Fruit fly (Drosophila melanogaster) Kc167 (cell line): ENCODE data around the gene CG10510.

Experiments used
- Myc ChIP-seq: fragments of >200 bp; optimal IDR thresholded peaks from 2 replicates; lab custom pipeline; 2017; ENCODE audit warnings: missing external identifiers
- Sin3A ChIP-seq: fragments of >200 bp; optimal IDR thresholded peaks from 2 replicates; lab custom pipeline; 2018; ENCODE audit warnings: missing external identifiers
- h ChIP-seq: fragments of >200 bp; optimal IDR thresholded peaks from 3 replicates; lab custom pipeline; 2018; ENCODE audit warnings: missing external identifiers
- insv ChIP-seq: fragments of >200 bp; optimal IDR thresholded peaks from 3 replicates; lab custom pipeline; 2018; ENCODE audit warnings: missing external identifiers
- psq ChIP-seq: fragments of >200 bp; optimal IDR thresholded peaks from 2 replicates; lab custom pipeline; 2017; ENCODE audit warnings: missing external identifiers
- ttk ChIP-seq: sonication (Bioruptor generic); optimal IDR thresholded peaks from 2 replicates; lab custom pipeline; 2017; ENCODE audit warnings: missing external identifiers

The CG10510 gene

DNA sequence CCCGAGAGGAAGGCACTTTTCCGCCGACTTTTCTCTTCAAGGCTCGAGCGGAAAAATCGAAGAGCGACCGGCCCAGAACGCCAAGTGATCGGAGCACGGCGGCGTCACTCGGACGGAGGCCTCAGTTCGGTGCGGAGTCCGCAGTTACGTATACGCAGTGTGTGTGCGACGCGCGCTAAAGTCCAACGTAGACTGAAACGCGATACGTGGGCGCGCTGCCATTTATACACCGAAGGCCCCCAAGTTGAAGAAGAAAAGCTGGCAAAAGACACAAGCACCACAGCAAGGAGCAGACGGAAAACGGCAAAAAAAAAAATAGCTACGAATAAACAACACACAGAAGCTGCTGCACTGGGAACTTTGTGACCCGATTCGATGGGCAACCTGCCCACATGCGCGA is 16.7 kb downstream of the CG10510 start, which contains the start of gene CG42337:
Gene CG42337, minus strand, starts transcription at position 194 of the 400 bp plus-strand sequence.
- no peak for TF ChIP-seq h (lab: Kevin White, UChicago)
- no peak for TF ChIP-seq psq (lab: Kevin White, UChicago)
- no peak for TF ChIP-seq insv (lab: Kevin White, UChicago)
- no peak for TF ChIP-seq ttk (lab: Kevin White, UChicago)
- TF ChIP-seq Myc (lab: Kevin White, UChicago) = no peak
- TF ChIP-seq Sin3A (lab: Kevin White, UChicago) = no peak

dm6 chr3L:21192024-21192423 is 17.9 kb downstream of the CG10510 start:
- TF ChIP-seq Sin3A (lab: Kevin White, UChicago) (no peak), h (lab: Kevin White, UChicago) (no peak), ttk (lab: Kevin White, UChicago) (no peak), Myc (lab: Kevin White, UChicago) (no peak), psq (lab: Kevin White, UChicago) (no peak), insv (lab: Kevin White, UChicago) (no peak)

- TF ChIP-seq psq (lab: Kevin White, UChicago) (no peak), insv (lab: Kevin White, UChicago) (no peak)
Observed at dm6 chr3L:21186487-21186886, 23.4 kb downstream of the CG10510 start.

- TF ChIP-seq psq (lab: Kevin White, UChicago) = no peak
- TF ChIP-seq Myc (lab: Kevin White, UChicago) = no peak
- no peak for TF ChIP-seq insv (lab: Kevin White, UChicago)
- no peak for TF ChIP-seq h (lab: Kevin White, UChicago)
- no peak for TF ChIP-seq ttk (lab: Kevin White, UChicago)
- TF ChIP-seq Sin3A (lab: Kevin White, UChicago) = no peak
Observed at dm6 chr3L:21185622-21186021, 24.3 kb downstream of the CG10510 start.

dm6 chr3L:21176935-21177581 is 32.8 kb downstream of the CG10510 start:
- TF ChIP-seq psq (lab: Kevin White, UChicago) (no peak), Sin3A (lab: Kevin White, UChicago) (no peak), h (lab: Kevin White, UChicago) (no peak), insv (lab: Kevin White, UChicago) (no peak), Myc (lab: Kevin White, UChicago) (no peak), ttk (lab: Kevin White, UChicago) (no peak)

- TF ChIP-seq insv (lab: Kevin White, UChicago) (no peak), h (lab: Kevin White, UChicago) (no peak), Myc (lab: Kevin White, UChicago) (no peak), psq (lab: Kevin White, UChicago) (no peak), Sin3A (lab: Kevin White, UChicago) (no peak), ttk (lab: Kevin White, UChicago) (no peak)
Observed at dm6 chr3L:21176276-21176934, 33.5 kb downstream of the CG10510 start.

DNA sequence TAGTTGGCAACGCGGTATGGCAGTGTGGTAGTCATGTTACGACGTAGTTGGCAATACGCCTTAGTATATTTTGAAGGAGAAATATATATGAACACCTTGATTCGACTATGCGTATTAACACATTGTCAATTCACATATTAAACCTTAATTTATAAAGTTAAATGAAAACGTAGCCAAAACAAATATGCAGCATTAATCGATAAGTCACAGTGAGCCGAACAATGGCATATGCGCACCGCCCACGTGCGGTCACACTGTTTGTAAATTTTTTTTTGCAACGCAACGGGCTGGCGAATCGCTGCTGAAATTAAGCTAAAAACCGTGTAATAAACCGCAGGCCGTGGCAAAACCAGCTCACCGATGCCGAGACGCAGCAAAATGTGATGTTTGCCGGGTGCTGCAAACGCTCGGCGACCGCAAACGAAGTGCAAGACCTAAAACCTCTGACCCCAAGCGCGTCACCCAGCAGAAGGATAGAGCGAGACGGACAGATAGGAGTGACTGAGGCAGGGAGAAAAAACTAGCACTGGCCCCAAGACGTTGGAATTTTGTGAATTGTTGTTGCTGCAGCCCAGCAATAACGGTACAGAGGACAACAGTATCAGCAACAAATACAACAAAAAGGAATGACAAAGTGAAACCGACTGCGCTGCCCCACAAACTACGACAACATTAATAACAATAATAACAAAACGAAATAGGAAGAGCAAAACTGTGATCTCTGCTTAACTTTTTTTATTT is 34.2 kb downstream of the CG10510 start:
- TF ChIP-seq h (lab: Kevin White, UChicago) = no peak
- no peak for TF ChIP-seq Myc (lab: Kevin White, UChicago)
- no peak for TF ChIP-seq ttk (lab: Kevin White, UChicago)
- TF ChIP-seq Sin3A (lab: Kevin White, UChicago) = no peak
- TF ChIP-seq psq (lab: Kevin White, UChicago) = no peak
- TF ChIP-seq insv (lab: Kevin White, UChicago) = no peak

- TF ChIP-seq Myc (lab: Kevin White, UChicago) (no peak), insv (lab: Kevin White, UChicago) (no peak), ttk (lab: Kevin White, UChicago) (no peak), h (lab: Kevin White, UChicago) (no peak), Sin3A (lab: Kevin White, UChicago) (no peak), psq (lab: Kevin White, UChicago) (no peak)
Observed at dm6 chr3L:21174962-21175361, 34.9 kb downstream of the CG10510 start.

DNA sequence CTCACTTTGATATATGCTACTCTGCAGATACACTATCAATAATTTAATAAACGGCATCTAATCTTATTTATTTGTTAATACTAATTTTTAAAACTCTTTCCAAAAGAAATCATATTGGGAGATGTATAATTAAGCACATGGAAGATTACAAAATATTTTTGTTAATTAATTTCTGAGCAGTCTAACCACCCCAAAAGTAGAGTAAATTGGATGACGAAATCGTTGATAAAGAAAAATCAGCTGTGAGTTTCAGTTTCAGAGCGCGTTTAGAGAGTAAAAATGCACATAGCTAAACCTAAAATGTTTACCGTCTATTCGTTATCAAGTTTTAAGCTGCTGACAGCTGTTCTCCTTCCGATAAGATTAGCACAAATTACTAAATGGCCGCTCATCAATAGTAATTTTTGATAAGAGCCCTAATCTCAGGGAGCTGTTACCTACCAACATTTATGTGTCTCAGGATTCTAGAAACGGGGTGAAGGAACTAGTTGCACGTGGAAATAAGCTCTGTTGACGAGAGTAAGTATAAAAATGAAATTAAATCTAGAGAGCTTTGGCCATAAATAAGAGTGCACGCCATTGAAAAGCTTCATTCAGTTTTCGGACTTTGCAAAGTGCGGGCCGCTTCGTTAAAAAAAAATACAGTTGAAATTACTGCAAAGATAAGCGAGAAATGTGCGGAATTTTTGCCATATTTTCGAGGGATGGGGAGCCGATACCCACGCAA is 37.2 kb downstream of the CG10510 start, which contains the start of the genes chb and AsnS:
Gene chb, plus strand, starts transcription at position 327 of the 727 bp plus-strand sequence.
Gene AsnS, plus strand, starts transcription at position 592 of the 727 bp plus-strand sequence.
- TF ChIP-seq Sin3A (lab: Kevin White, UChicago) (no peak), Myc (lab: Kevin White, UChicago) (no peak), h (lab: Kevin White, UChicago) (no peak)

dm6 chr3L:21171905-21172304 is 38.0 kb downstream of the CG10510 start, which contains the start of gene Ac78C:
TSS of gene Ac78C (minus strand) at chr3L:21171930.
- no peak for TF ChIP-seq h (lab: Kevin White, UChicago)
